Fruit fly (Drosophila melanogaster) whole organism, embryonic: ENCODE data around the gene CG17207.

Source experiments
- Atf6 ChIP-seq: fragments of 200-800 bp; sonication (Bioruptor generic); IDR thresholded peaks from 2 replicates; pipeline ENCODE4 v1.3.6; 2022; ENCODE audit warnings: missing biosample characterization, missing genetic modification characterization
- CG10462 ChIP-seq: fragments of 200-800 bp; sonication (Bioruptor generic); optimal IDR thresholded peaks from 2 replicates; lab custom pipeline; 2016; ENCODE audit warnings: missing biosample characterization, missing genetic modification characterization
- CG11723 ChIP-seq: fragments of 200-800 bp; sonication (Bioruptor generic); optimal IDR thresholded peaks from 2 replicates; lab custom pipeline; 2017; ENCODE audit warnings: missing biosample characterization, mild to moderate bottlenecking, missing genetic modification characterization
- CG12236 ChIP-seq: fragments of 200-800 bp; sonication (Bioruptor generic); optimal IDR thresholded peaks from 2 replicates; lab custom pipeline; 2016; ENCODE audit warnings: missing biosample characterization, missing genetic modification characterization
- CG12744 ChIP-seq: fragments of 200-800 bp; sonication (Bioruptor generic); optimal IDR thresholded peaks from 2 replicates; lab custom pipeline; 2016; ENCODE audit warnings: missing biosample characterization, missing genetic modification characterization
- CG15514 ChIP-seq: fragments of 200-800 bp; sonication (Bioruptor generic); optimal IDR thresholded peaks from 3 replicates; lab custom pipeline; 2017; ENCODE audit warnings: missing biosample characterization, missing genetic modification characterization, mild to moderate bottlenecking, moderate library complexity, missing genetic modification reagents
- CG1603 ChIP-seq: fragments of 200-800 bp; sonication (Bioruptor generic); optimal IDR thresholded peaks from 2 replicates; lab custom pipeline; 2019; ENCODE audit warnings: missing biosample characterization, mild to moderate bottlenecking, missing genetic modification characterization, moderate library complexity
- CG16779 ChIP-seq: fragments of 200-800 bp; sonication (Bioruptor generic); IDR thresholded peaks from 2 replicates; pipeline ENCODE4 v1.3.6; 2022; ENCODE audit warnings: missing biosample characterization, missing genetic modification characterization
- CG1792 ChIP-seq: fragments of 200-800 bp; sonication (Bioruptor generic); optimal IDR thresholded peaks from 2 replicates; lab custom pipeline; 2016; ENCODE audit warnings: missing biosample characterization, missing genetic modification characterization
- CG18619 ChIP-seq: fragments of 200-800 bp; sonication (Bioruptor generic); optimal IDR thresholded peaks from 3 replicates; lab custom pipeline; 2017; ENCODE audit warnings: missing biosample characterization, mild to moderate bottlenecking, missing genetic modification characterization
- CG2116 ChIP-seq: fragments of 200-800 bp; sonication (Bioruptor generic); optimal IDR thresholded peaks from 3 replicates; lab custom pipeline; 2018; ENCODE audit warnings: missing biosample characterization, mild to moderate bottlenecking, missing genetic modification characterization
- CG2889 ChIP-seq: fragments of 200-800 bp; sonication (Bioruptor generic); IDR thresholded peaks from 3 replicates; pipeline ENCODE4 v1.3.6; 2022; ENCODE audit warnings: missing biosample characterization, missing genetic modification characterization
- CG34422 ChIP-seq: fragments of 200-800 bp; sonication (Bioruptor generic); IDR thresholded peaks from 3 replicates; pipeline ENCODE4 v1.3.6; 2022; ENCODE audit warnings: missing biosample characterization, missing genetic modification characterization
- CG3995 ChIP-seq: fragments of 200-800 bp; sonication (Bioruptor generic); optimal IDR thresholded peaks from 3 replicates; lab custom pipeline; 2016; ENCODE audit warnings: missing biosample characterization, missing genetic modification characterization
- CG4424 ChIP-seq: fragments of 200-800 bp; sonication (Bioruptor generic); optimal IDR thresholded peaks from 3 replicates; lab custom pipeline; 2016; ENCODE audit warnings: missing biosample characterization, missing genetic modification characterization
- CG4617 ChIP-seq: fragments of 200-800 bp; sonication (Bioruptor generic); optimal IDR thresholded peaks from 3 replicates; lab custom pipeline; 2016; ENCODE audit warnings: missing biosample characterization, missing genetic modification characterization, borderline replicate concordance
- CG6689 ChIP-seq: fragments of 200-800 bp; sonication (Bioruptor generic); IDR thresholded peaks from 2 replicates; pipeline ENCODE4 v1.3.6; 2022; ENCODE audit warnings: missing biosample characterization, missing genetic modification characterization
- CG7745 ChIP-seq: fragments of 200-800 bp; sonication (Bioruptor generic); optimal IDR thresholded peaks from 2 replicates; lab custom pipeline; 2018; ENCODE audit warnings: missing biosample characterization, mild to moderate bottlenecking, missing genetic modification characterization, moderate library complexity
- CG7786 ChIP-seq: fragments of 200-800 bp; sonication (Bioruptor generic); optimal IDR thresholded peaks from 2 replicates; lab custom pipeline; 2016; ENCODE audit warnings: missing biosample characterization, missing genetic modification characterization
- CG9727 ChIP-seq: fragments of 200-800 bp; sonication (Bioruptor generic); optimal IDR thresholded peaks from 3 replicates; lab custom pipeline; 2017; ENCODE audit warnings: missing biosample characterization, mild to moderate bottlenecking, missing genetic modification characterization
- Dref ChIP-seq: fragments of 200-800 bp; sonication (Bioruptor generic); IDR thresholded peaks from 2 replicates; pipeline ENCODE4 v1.3.6; 2022; ENCODE audit warnings: missing biosample characterization, missing genetic modification characterization
- E2f1 ChIP-seq: fragments of 200-800 bp; sonication (Bioruptor generic); IDR thresholded peaks from 2 replicates; pipeline ENCODE4 v1.3.6; 2022; ENCODE audit warnings: missing biosample characterization, missing genetic modification characterization
- Fer1 ChIP-seq: fragments of 200-800 bp; sonication (Bioruptor generic); optimal IDR thresholded peaks from 2 replicates; lab custom pipeline; 2017; ENCODE audit warnings: missing biosample characterization, mild to moderate bottlenecking, missing genetic modification characterization
- H2.0 ChIP-seq: fragments of 200-800 bp; sonication (Bioruptor generic); IDR thresholded peaks from 2 replicates; pipeline ENCODE4 v1.3.6; 2022; ENCODE audit warnings: missing biosample characterization, missing genetic modification characterization
- MESR4 ChIP-seq: fragments of 200-800 bp; sonication (Bioruptor generic); optimal IDR thresholded peaks from 2 replicates; lab custom pipeline; 2018; ENCODE audit warnings: missing biosample characterization, mild to moderate bottlenecking, missing genetic modification characterization, moderate library complexity
- Ravus ChIP-seq: fragments of 200-800 bp; sonication (Bioruptor generic); IDR thresholded peaks from 2 replicates; pipeline ENCODE4 v1.3.6; 2022; ENCODE audit warnings: missing biosample characterization, missing genetic modification characterization
- Rfx ChIP-seq: fragments of 200-800 bp; sonication (Bioruptor generic); IDR thresholded peaks from 2 replicates; pipeline ENCODE4 v1.3.6; 2022; ENCODE audit warnings: missing biosample characterization, missing genetic modification characterization
- Scr ChIP-seq: fragments of 200-800 bp; sonication (Bioruptor generic); IDR thresholded peaks from 2 replicates; pipeline ENCODE4 v1.3.6; 2022; ENCODE audit warnings: missing biosample characterization, missing genetic modification characterization; ENCODE audit not compliant: partially characterized antibody
- Sry-β ChIP-seq: fragments of 200-800 bp; sonication (Bioruptor generic); optimal IDR thresholded peaks from 2 replicates; lab custom pipeline; 2018; ENCODE audit warnings: missing biosample characterization, mild to moderate bottlenecking, missing genetic modification characterization, moderate library complexity
- Vsx1 ChIP-seq: fragments of 200-800 bp; sonication (Bioruptor generic); optimal IDR thresholded peaks from 2 replicates; lab custom pipeline; 2017; ENCODE audit warnings: missing biosample characterization, mild to moderate bottlenecking, missing genetic modification characterization, missing genetic modification reagents
- amos ChIP-seq: fragments of 200-800 bp; sonication (Bioruptor generic); IDR thresholded peaks from 2 replicates; pipeline ENCODE4 v1.3.6; 2022; ENCODE audit warnings: missing biosample characterization, missing genetic modification characterization; ENCODE audit not compliant: partially characterized antibody
- ato ChIP-seq: fragments of 200-800 bp; sonication (Bioruptor generic); IDR thresholded peaks from 2 replicates; pipeline ENCODE4 v1.3.6; 2022; ENCODE audit warnings: missing biosample characterization, missing genetic modification characterization; ENCODE audit not compliant: partially characterized antibody
- bbx ChIP-seq: fragments of 200-800 bp; sonication (Bioruptor generic); IDR thresholded peaks from 2 replicates; pipeline ENCODE4 v1.3.6; 2022; ENCODE audit warnings: missing biosample characterization, missing genetic modification characterization; ENCODE audit not compliant: partially characterized antibody
- bowl ChIP-seq: fragments of 200-800 bp; sonication (Bioruptor generic); IDR thresholded peaks from 2 replicates; pipeline ENCODE4 v1.3.6; 2022; ENCODE audit warnings: missing biosample characterization, missing genetic modification characterization
- chinmo ChIP-seq: fragments of 200-800 bp; sonication (Bioruptor generic); IDR thresholded peaks from 4 replicates; pipeline ENCODE4 v1.3.6; 2022; ENCODE audit warnings: missing biosample characterization, missing genetic modification characterization; ENCODE audit not compliant: partially characterized antibody
- chm ChIP-seq: fragments of 200-800 bp; sonication (Bioruptor generic); IDR thresholded peaks from 2 replicates; pipeline ENCODE4 v1.3.6; 2022; ENCODE audit warnings: missing biosample characterization, missing genetic modification characterization
- crc ChIP-seq: fragments of 200-800 bp; sonication (Bioruptor generic); optimal IDR thresholded peaks from 2 replicates; lab custom pipeline; 2016; ENCODE audit warnings: missing biosample characterization, missing genetic modification characterization
- eve ChIP-seq, 2 experiments: fragments of >200 bp; optimal IDR thresholded peaks; 2 replicates each; lab custom pipeline; 2017; ENCODE audit warnings: missing biosample characterization in 2 of 2, missing genetic modification characterization in 2 of 2
- eyg ChIP-seq: fragments of 200-800 bp; sonication (Bioruptor generic); optimal IDR thresholded peaks from 3 replicates; lab custom pipeline; 2016; ENCODE audit warnings: missing biosample characterization, missing genetic modification characterization
- hbn ChIP-seq: fragments of 200-800 bp; sonication (Bioruptor generic); IDR thresholded peaks from 2 replicates; pipeline ENCODE4 v1.3.6; 2022; ENCODE audit warnings: missing biosample characterization, missing genetic modification characterization; ENCODE audit not compliant: partially characterized antibody
- ind ChIP-seq: fragments of 200-800 bp; sonication (Bioruptor generic); optimal IDR thresholded peaks from 3 replicates; lab custom pipeline; 2016; ENCODE audit warnings: missing biosample characterization, missing genetic modification characterization
- nerfin-2 ChIP-seq: fragments of 200-800 bp; sonication (Bioruptor generic); IDR thresholded peaks from 2 replicates; pipeline ENCODE4 v1.3.6; 2022; ENCODE audit warnings: missing biosample characterization, missing genetic modification characterization; ENCODE audit not compliant: partially characterized antibody
- pb ChIP-seq: fragments of 200-800 bp; sonication (Bioruptor generic); optimal IDR thresholded peaks from 3 replicates; lab custom pipeline; 2016; ENCODE audit warnings: missing biosample characterization, missing genetic modification characterization
- pum ChIP-seq: fragments of 200-800 bp; sonication (Bioruptor generic); optimal IDR thresholded peaks from 2 replicates; lab custom pipeline; 2016; ENCODE audit warnings: missing biosample characterization, missing genetic modification characterization
- sens ChIP-seq: fragments of 200-800 bp; sonication (Bioruptor generic); peaks from one replicate; lab custom pipeline; 2016; ENCODE audit warnings: missing biosample characterization, missing genetic modification characterization
- slp2 ChIP-seq: fragments of 200-800 bp; sonication (Bioruptor generic); optimal IDR thresholded peaks from 2 replicates; lab custom pipeline; 2016; ENCODE audit warnings: missing biosample characterization, missing genetic modification characterization
- stwl ChIP-seq: fragments of 200-800 bp; sonication (Bioruptor generic); optimal IDR thresholded peaks from 3 replicates; lab custom pipeline; 2018; ENCODE audit warnings: missing biosample characterization, mild to moderate bottlenecking, missing genetic modification characterization, moderate library complexity
- tx ChIP-seq: fragments of 200-800 bp; sonication (Bioruptor generic); optimal IDR thresholded peaks from 2 replicates; lab custom pipeline; 2016; ENCODE audit warnings: missing biosample characterization, missing genetic modification characterization
- zf30C ChIP-seq: fragments of 200-800 bp; sonication (Bioruptor generic); optimal IDR thresholded peaks from 3 replicates; lab custom pipeline; 2018; ENCODE audit warnings: missing biosample characterization, mild to moderate bottlenecking, missing genetic modification characterization

The CG17207 gene

DNA sequence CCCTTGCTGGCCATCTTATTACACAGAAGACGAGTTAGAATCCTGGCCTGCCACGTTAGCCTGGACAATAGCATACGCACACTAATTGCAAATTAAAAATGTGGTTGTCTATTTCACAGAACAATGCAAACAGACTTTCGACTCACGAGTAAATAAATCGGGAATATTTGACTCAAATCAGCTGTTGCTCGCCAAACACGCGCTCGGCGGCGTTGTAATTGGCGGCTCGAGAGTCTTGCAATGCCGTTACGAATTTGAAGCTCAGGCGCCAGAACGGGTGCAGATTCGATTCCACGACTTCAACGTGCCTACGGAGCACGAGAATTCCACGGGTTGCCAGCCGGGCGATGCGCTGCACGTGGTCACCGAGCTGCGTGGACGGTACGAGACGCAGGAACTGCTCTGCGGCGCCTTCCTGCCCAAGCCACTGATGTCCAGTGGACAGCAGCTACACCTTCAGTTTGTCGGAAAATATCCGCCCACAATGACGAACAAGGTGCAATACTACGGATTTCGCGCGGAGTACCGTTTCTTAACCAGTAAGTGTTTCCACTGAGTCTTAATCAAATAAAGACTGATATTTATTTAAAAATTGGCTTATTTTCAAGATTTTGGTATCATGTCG lies 37.2 kb downstream of the CG17207 start, which contains the start of gene DNAlig3 (continued):
- TF ChIP-seq amos (GFP tag; lab: Robert Waterston, UW) (peak; percentile 52; the same call in 1 of the 2 replicates), hbn (GFP tag; lab: Robert Waterston, UW) (peak; percentile 48), CG4617 (GFP tag; lab: Kevin White, UChicago) (peak; percentile 2), E2f1 (GFP tag; lab: Robert Waterston, UW) (no peak), bowl (no peak), CG3995 (no peak), Fer1 (GFP tag; lab: Kevin White, UChicago) (peak; percentile 21), CG2116 (GFP tag; lab: Kevin White, UChicago) (peak; percentile 32), CG11723 (GFP tag; lab: Kevin White, UChicago) (no peak), Ravus (no peak), tx (no peak), Scr (peak; percentile 60), crc (GFP tag; lab: Kevin White, UChicago) (no peak), eve (GFP tag; optimal IDR thresholded peaks at IDR 0.05; lab: Kevin White, UChicago) (no peak), eyg (no peak), stwl (tag; lab: Kevin White, UChicago) (peak; percentile 64), Dref (GFP tag; lab: Robert Waterston, UW) (peak; percentile 40; the same call in 1 of the 2 replicates), CG7745 (no peak)
- TF ChIP-seq, all 482 proteins: peak for 61

DNA sequence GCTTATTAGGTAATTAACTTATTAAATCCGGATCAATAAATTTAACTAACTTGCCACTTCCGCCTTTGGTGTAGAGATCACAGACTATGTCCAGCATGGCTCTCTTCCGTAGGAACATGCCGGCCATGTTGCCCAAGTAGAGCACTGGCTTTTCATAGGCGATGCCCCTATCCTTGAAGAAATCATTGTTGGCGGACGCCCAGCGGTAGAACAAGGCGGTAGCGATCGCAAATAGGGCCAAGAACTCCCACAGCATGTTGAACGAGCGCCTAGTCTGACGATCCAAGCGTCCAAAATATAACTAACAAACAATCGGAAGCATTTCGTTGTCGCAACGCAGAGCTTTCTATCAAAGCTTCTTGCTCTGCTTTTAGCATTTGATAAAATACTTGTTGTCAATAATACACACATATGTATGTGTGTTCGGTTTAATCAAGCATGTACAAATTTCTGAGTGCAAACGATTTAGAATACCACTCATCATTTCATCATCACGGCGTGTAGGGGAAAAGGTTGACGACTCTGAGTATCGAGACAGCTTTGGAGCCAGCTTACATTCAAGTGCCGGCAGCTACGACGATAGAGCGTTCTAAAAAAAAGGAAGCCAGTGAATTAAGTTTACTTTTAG lies 40.2 kb downstream of the CG17207 start, which contains the start of gene Cyp9f3:
Gene Cyp9f3 (minus strand): TSS at position 310 of the 628 bp plus-strand sequence.
- TF ChIP-seq nerfin-2 (0 out of 2 replicates have a peak, but pooled peaks have one; percentile 20), CG12236 (GFP tag; lab: Kevin White, UChicago) (no peak), Sry-β (GFP tag; lab: Kevin White, UChicago) (no peak), CG15514 (GFP tag; lab: Kevin White, UChicago) (peak; percentile 3), Rfx (GFP tag; lab: Robert Waterston, UW) (no peak), chm (GFP tag; lab: Robert Waterston, UW) (peak; percentile 43), ind (GFP tag; lab: Kevin White, UChicago) (no peak), Atf6 (GFP tag; lab: Robert Waterston, UW) (0 out of 2 replicates have a peak, but pooled peaks have one; percentile 7), zf30C (GFP tag; lab: Kevin White, UChicago) (no peak), slp2 (GFP tag; lab: Kevin White, UChicago) (no peak), sens (GFP tag; lab: Kevin White, UChicago) (peak; percentile 1), chinmo (GFP tag; lab: Robert Waterston, UW) (0 out of 4 replicates have a peak, but pooled peaks have one; percentile 43), bbx (GFP tag; lab: Robert Waterston, UW) (0 out of 2 replicates have a peak, but pooled peaks have one; percentile 9), CG7786 (GFP tag; lab: Kevin White, UChicago) (no peak), CG6689 (GFP tag; lab: Robert Waterston, UW) (no peak), pum (GFP tag; lab: Kevin White, UChicago) (no peak), ato (GFP tag; lab: Robert Waterston, UW) (no peak), CG1603 (tag; lab: Kevin White, UChicago) (no peak), Vsx1 (no peak), CG12744 (no peak), CG4424 (GFP tag; lab: Kevin White, UChicago) (no peak), CG9727 (GFP tag; lab: Kevin White, UChicago) (no peak), CG10462 (GFP tag; lab: Kevin White, UChicago) (no peak), eve (GFP tag; optimal IDR thresholded peaks at IDR 0.05; lab: Kevin White, UChicago) (no peak), CG2889 (no peak), CG18619 (GFP tag; lab: Kevin White, UChicago) (no peak), CG16779 (no peak), CG34422 (no peak), MESR4 (no peak), CG1792 (GFP tag; lab: Kevin White, UChicago) (no peak), H2.0 (GFP tag; lab: Robert Waterston, UW) (no peak), pb (GFP tag; lab: Kevin White, UChicago) (no peak)
